Worm (Caenorhabditis elegans): ENCODE measurements around the gene sru-42.

sru-42 gene

ce11 chrV:15650167-15650566 lies at the start of gene sru-42:
Gene sru-42 (plus strand): TSS chrV:15650467.
- TF ChIP-seq ceh-32 (tag; optimal IDR thresholded peaks at IDR 0.05; ENCODE audit: poor library complexity), result no peak
- no peak for TF ChIP-seq ztf-7 (tag; optimal IDR thresholded peaks at IDR 0.05)
- TF ChIP-seq T26A8.4 (GFP tag; IDR thresholded peaks at IDR 0.05), result no peak
- TF ChIP-seq fkh-10 (GFP tag; optimal IDR thresholded peaks at IDR 0.05), result no peak
- no peak for TF ChIP-seq F37D6.2 (tag; optimal IDR thresholded peaks at IDR 0.05)
- TF ChIP-seq Y75B8A.6 (GFP tag; IDR thresholded peaks at IDR 0.05), result no peak
- TF ChIP-seq lin-39 (tag; optimal IDR thresholded peaks at IDR 0.05), result no peak
- TF ChIP-seq zfp-2 (tag; optimal IDR thresholded peaks at IDR 0.05), result no peak
- TF ChIP-seq saeg-2 (GFP tag; IDR thresholded peaks at IDR 0.05), result no peak

ce11 chrV:15602253-15602652 lies 48.0 kb upstream of the sru-42 start, which contains the start of gene fbxa-152:
Gene fbxa-152 (minus strand): TSS chrV:15602353.
- TF ChIP-seq unc-62 (GFP tag; optimal IDR thresholded peaks at IDR 0.05 in 1 of 2), result peak in 1 of 2 experiments; percentile 39
- TF ChIP-seq unc-62 (tag; optimal IDR thresholded peaks at IDR 0.05), result no peak
- TF ChIP-seq gei-8 (GFP tag; optimal IDR thresholded peaks at IDR 0.05), result no peak

- TF ChIP-seq rbr-2 (tag; optimal IDR thresholded peaks at IDR 0.05), result no peak
- TF ChIP-seq zfp-2 (tag; optimal IDR thresholded peaks at IDR 0.05), result no peak
- no peak for TF ChIP-seq hlh-11 (tag; optimal IDR thresholded peaks at IDR 0.05)
- no peak for TF ChIP-seq ceh-28 (tag; optimal IDR thresholded peaks at IDR 0.05)
- TF ChIP-seq mxl-3 (GFP tag; optimal IDR thresholded peaks at IDR 0.05), result no peak
These were observed 45.2 kb upstream of the sru-42 start, which contains the start of gene fbxa-154 for ce11 chrV:15605045-15605444. Gene fbxa-154 (minus strand): TSS chrV:15605145.

- no peak for TF ChIP-seq daf-19 (GFP tag; conservative IDR thresholded peaks at IDR 0.05)
- no peak for TF ChIP-seq fos-1 (tag; optimal IDR thresholded peaks at IDR 0.05)
- no peak for TF ChIP-seq hif-1 (tag; optimal IDR thresholded peaks at IDR 0.05)
- TF ChIP-seq F10B5.3 (tag; optimal IDR thresholded peaks at IDR 0.05), result no peak
- TF ChIP-seq nhr-42 (GFP tag; IDR thresholded peaks at IDR 0.05), result no peak
- TF ChIP-seq snpc-1.2 (GFP tag; IDR thresholded peaks at IDR 0.05), result no peak
- TF ChIP-seq ZK337.2 (GFP tag; IDR thresholded peaks at IDR 0.05), result 0 out of 2 replicates have a peak, but pooled peaks have one; percentile 25
- TF ChIP-seq fkh-10 (GFP tag; optimal IDR thresholded peaks at IDR 0.05), result no peak
- TF ChIP-seq nhr-11 (tag; optimal IDR thresholded peaks at IDR 0.05), result peak; percentile 4
These were observed 39.8 kb upstream of the sru-42 start, which contains the start of the genes fbxa-153 and str-12 for ce11 chrV:15610350-15610940. Gene fbxa-153 (minus strand): TSS chrV:15610384. Gene str-12 (plus strand): TSS chrV:15610890.

ce11 chrV:15612886-15613285 lies 37.4 kb upstream of the sru-42 start, which contains the start of gene str-263:
Gene str-263 (plus strand): TSS chrV:15613186.
- TF ChIP-seq madf-5 (GFP tag; IDR thresholded peaks at IDR 0.05) (no peak), nhr-102 (tag; optimal IDR thresholded peaks at IDR 0.05) (no peak), lin-15B (tag; optimal IDR thresholded peaks at IDR 0.05) (no peak), mdl-1 (tag; optimal IDR thresholded peaks at IDR 0.05) (no peak), spr-1 (tag; optimal IDR thresholded peaks at IDR 0.05) (no peak), ctbp-1 (GFP tag; IDR thresholded peaks at IDR 0.05) (no peak), lin-29 (GFP tag; IDR thresholded peaks at IDR 0.05) (no peak)

ce11 chrV:15614534-15614933 lies 35.7 kb upstream of the sru-42 start:
- no peak for TF ChIP-seq R02D3.7 (tag; optimal IDR thresholded peaks at IDR 0.05)
- TF ChIP-seq aha-1 (tag), result peak; percentile 95
